Fruit fly (Drosophila melanogaster): Measurements from ENCODE around the gene Appl.
"Not testable (repeated sequence)": the region's sequence is repeated elsewhere in the genome, so short reads cannot be mapped to it uniquely, and the experiment has no call there.

- not testable (repeated sequence) for TF ChIP-seq Gug (GFP tag; IDR thresholded peaks at IDR 0.05); CG8119 (GFP tag; IDR thresholded peaks at IDR 0.05); CG7368 (GFP tag; optimal IDR thresholded peaks at IDR 0.05); CG6854 (GFP tag; optimal IDR thresholded peaks at IDR 0.05); CG1621 (tag; optimal IDR thresholded peaks at IDR 0.05); Smox (GFP tag; optimal IDR thresholded peaks at IDR 0.05); Hr39 (GFP tag; optimal IDR thresholded peaks at IDR 0.05); CG16779 (tag; optimal IDR thresholded peaks at IDR 0.05); CG9139 (GFP tag; optimal IDR thresholded peaks at IDR 0.05)
Measured at dm6 chrX:481642-482041, 48.7 kb upstream of the Appl start, which contains the start of gene CG3176.

Data from whole organism, prepupa.